Fruit fly (Drosophila melanogaster) whole organism, prepupa: ENCODE data around the gene TotM.
A peak's percentile ranks its signal among the peaks of the same experiment; 100 is the strongest.

Experiments
- Blimp-1 ChIP-seq: fragments of 200-800 bp; sonication (Bioruptor generic); optimal IDR thresholded peaks from 3 replicates; lab custom pipeline; 2017; ENCODE audit warnings: missing biosample characterization, missing genetic modification characterization, mild to moderate bottlenecking, moderate library complexity, missing genetic modification reagents
- CG10631 ChIP-seq: fragments of 200-800 bp; sonication (Bioruptor generic); optimal IDR thresholded peaks from 2 replicates; lab custom pipeline; 2016; ENCODE audit warnings: missing biosample characterization, missing genetic modification characterization
- CG10669 ChIP-seq: fragments of 200-800 bp; sonication (Bioruptor generic); optimal IDR thresholded peaks from 3 replicates; lab custom pipeline; 2018; ENCODE audit warnings: missing biosample characterization, mild to moderate bottlenecking, missing genetic modification characterization, moderate library complexity
- CG11294 ChIP-seq: fragments of 200-800 bp; sonication (Bioruptor generic); IDR thresholded peaks from 2 replicates; pipeline ENCODE4 v1.3.6; 2022; ENCODE audit warnings: missing biosample characterization, missing genetic modification characterization
- CG11762 ChIP-seq: fragments of 200-800 bp; sonication (Bioruptor generic); optimal IDR thresholded peaks from 3 replicates; lab custom pipeline; 2016; ENCODE audit warnings: missing biosample characterization, missing genetic modification characterization; ENCODE audit not compliant: insufficient read depth
- CG11902 ChIP-seq: fragments of 200-800 bp; sonication (Bioruptor generic); optimal IDR thresholded peaks from 3 replicates; lab custom pipeline; 2016; ENCODE audit warnings: missing biosample characterization, missing genetic modification characterization
- CG15336 ChIP-seq: fragments of 200-800 bp; sonication (Bioruptor generic); IDR thresholded peaks from 2 replicates; pipeline ENCODE4 v1.3.6; 2022; ENCODE audit warnings: missing biosample characterization, missing genetic modification characterization
- CG1621 ChIP-seq: fragments of 200-800 bp; sonication (Bioruptor generic); optimal IDR thresholded peaks from 3 replicates; lab custom pipeline; 2018; ENCODE audit warnings: missing biosample characterization, mild to moderate bottlenecking, missing genetic modification characterization
- CG3032 ChIP-seq: fragments of 200-800 bp; optimal IDR thresholded peaks from 2 replicates; lab custom pipeline; 2019; ENCODE audit warnings: missing biosample characterization, mild to moderate bottlenecking, missing genetic modification characterization, moderate library complexity
- CG31627 ChIP-seq: fragments of 200-800 bp; sonication (Bioruptor generic); optimal IDR thresholded peaks from 3 replicates; lab custom pipeline; 2016; ENCODE audit warnings: missing biosample characterization, missing genetic modification characterization
- CG32006 ChIP-seq: fragments of 200-800 bp; sonication (Bioruptor generic); optimal IDR thresholded peaks from 3 replicates; lab custom pipeline; 2017; ENCODE audit warnings: missing biosample characterization, mild to moderate bottlenecking, missing genetic modification characterization
- CG34406 ChIP-seq: fragments of 200-800 bp; sonication (Bioruptor generic); optimal IDR thresholded peaks from 3 replicates; lab custom pipeline; 2016; ENCODE audit warnings: missing biosample characterization, missing genetic modification characterization
- CG3919 ChIP-seq: fragments of 200-800 bp; sonication (Bioruptor generic); optimal IDR thresholded peaks from 3 replicates; lab custom pipeline; 2016; ENCODE audit warnings: missing biosample characterization, missing genetic modification characterization
- CG4318 ChIP-seq: fragments of 200-800 bp; sonication (Bioruptor generic); optimal IDR thresholded peaks from 3 replicates; lab custom pipeline; 2017; ENCODE audit warnings: missing biosample characterization, mild to moderate bottlenecking, missing genetic modification characterization
- CG6163 ChIP-seq: fragments of 200-800 bp; sonication (Bioruptor generic); IDR thresholded peaks from 3 replicates; pipeline ENCODE4 v1.3.6; 2022; ENCODE audit warnings: missing biosample characterization, missing genetic modification characterization
- CG6276 ChIP-seq: fragments of 200-800 bp; sonication (Bioruptor generic); optimal IDR thresholded peaks from 2 replicates; lab custom pipeline; 2017; ENCODE audit warnings: missing biosample characterization, mild to moderate bottlenecking, missing genetic modification characterization
- CG6792 ChIP-seq: fragments of 200-800 bp; sonication (Bioruptor generic); optimal IDR thresholded peaks from 3 replicates; lab custom pipeline; 2016; ENCODE audit warnings: missing biosample characterization, missing genetic modification characterization
- CG6808 ChIP-seq: fragments of 200-800 bp; sonication (Bioruptor generic); optimal IDR thresholded peaks from 3 replicates; lab custom pipeline; 2017; ENCODE audit warnings: missing biosample characterization, missing genetic modification characterization, mild to moderate bottlenecking, moderate library complexity, missing genetic modification reagents
- CG6854 ChIP-seq: fragments of 200-800 bp; sonication (Bioruptor generic); optimal IDR thresholded peaks from 2 replicates; lab custom pipeline; 2017; ENCODE audit warnings: missing biosample characterization, mild to moderate bottlenecking, missing genetic modification characterization
- CG7368 ChIP-seq: fragments of 200-800 bp; sonication (Bioruptor generic); optimal IDR thresholded peaks from 3 replicates; lab custom pipeline; 2016; ENCODE audit warnings: missing biosample characterization, missing genetic modification characterization
- CG8119 ChIP-seq: fragments of 200-800 bp; sonication (Bioruptor generic); IDR thresholded peaks from 3 replicates; pipeline ENCODE4 v1.3.6; 2022; ENCODE audit warnings: missing biosample characterization, missing genetic modification characterization
- CG8319 ChIP-seq: fragments of 200-800 bp; sonication (Bioruptor generic); optimal IDR thresholded peaks from 3 replicates; lab custom pipeline; 2016; ENCODE audit warnings: missing biosample characterization, missing genetic modification characterization
- CG8632 ChIP-seq: fragments of 200-800 bp; sonication (Bioruptor generic); optimal IDR thresholded peaks from 3 replicates; lab custom pipeline; 2016; ENCODE audit warnings: missing biosample characterization, missing genetic modification characterization
- CG9139 ChIP-seq: fragments of 200-800 bp; sonication (Bioruptor generic); optimal IDR thresholded peaks from 3 replicates; lab custom pipeline; 2017; ENCODE audit warnings: missing biosample characterization, mild to moderate bottlenecking, missing genetic modification characterization
- Eip78C ChIP-seq: fragments of 200-800 bp; sonication (Bioruptor generic); peaks from one replicate; lab custom pipeline; 2016; ENCODE audit warnings: missing biosample characterization, missing genetic modification characterization
- Ets21C ChIP-seq: fragments of 200-800 bp; sonication (Bioruptor generic); optimal IDR thresholded peaks from 3 replicates; lab custom pipeline; 2016; ENCODE audit warnings: missing biosample characterization, missing genetic modification characterization
- Ets96B ChIP-seq: fragments of 200-800 bp; optimal IDR thresholded peaks from 2 replicates; lab custom pipeline; 2019; ENCODE audit warnings: missing biosample characterization, mild to moderate bottlenecking, missing genetic modification characterization, moderate library complexity
- Gug ChIP-seq: fragments of 200-800 bp; sonication (Bioruptor generic); IDR thresholded peaks from 2 replicates; pipeline ENCODE4 v1.3.6; 2022; ENCODE audit warnings: missing biosample characterization, missing genetic modification characterization
- Hr38 ChIP-seq: sonication (Bioruptor generic); optimal IDR thresholded peaks from 2 replicates; lab custom pipeline; 2016; ENCODE audit warnings: missing biosample characterization, missing genetic modification characterization
- Hr4 ChIP-seq: fragments of 200-800 bp; sonication (Bioruptor generic); optimal IDR thresholded peaks from 3 replicates; lab custom pipeline; 2016; ENCODE audit warnings: missing biosample characterization, missing genetic modification characterization
- Lpt ChIP-seq: fragments of 200-800 bp; sonication (Bioruptor generic); optimal IDR thresholded peaks from 3 replicates; lab custom pipeline; 2016; ENCODE audit warnings: missing biosample characterization, missing genetic modification characterization
- OdsH ChIP-seq: fragments of 200-800 bp; sonication (Bioruptor generic); optimal IDR thresholded peaks from 3 replicates; lab custom pipeline; 2016; ENCODE audit warnings: missing biosample characterization, missing genetic modification characterization
- Sox102F ChIP-seq: fragments of 200-800 bp; sonication (Bioruptor generic); optimal IDR thresholded peaks from 2 replicates; lab custom pipeline; 2016; ENCODE audit warnings: missing biosample characterization, mild to moderate bottlenecking, missing genetic modification characterization
- Sox14 ChIP-seq: fragments of 200-800 bp; sonication (Bioruptor generic); optimal IDR thresholded peaks from 3 replicates; lab custom pipeline; 2016; ENCODE audit warnings: missing biosample characterization, missing genetic modification characterization
- Sox15 ChIP-seq: fragments of 200-800 bp; sonication (Bioruptor generic); optimal IDR thresholded peaks from 3 replicates; lab custom pipeline; 2016; ENCODE audit warnings: missing biosample characterization, missing genetic modification characterization
- achi ChIP-seq: fragments of 200-800 bp; sonication (Bioruptor generic); optimal IDR thresholded peaks from 3 replicates; lab custom pipeline; 2016; ENCODE audit warnings: missing biosample characterization, missing genetic modification characterization
- dac ChIP-seq: fragments of 200-800 bp; sonication (Bioruptor generic); optimal IDR thresholded peaks from 2 replicates; lab custom pipeline; 2017; ENCODE audit warnings: missing biosample characterization, mild to moderate bottlenecking, missing genetic modification characterization
- dsx ChIP-seq: fragments of 200-800 bp; optimal IDR thresholded peaks from 3 replicates; lab custom pipeline; 2019; ENCODE audit warnings: missing biosample characterization, mild to moderate bottlenecking, missing genetic modification characterization, moderate library complexity; ENCODE audit not compliant: poor library complexity, severe bottlenecking
- eg ChIP-seq: fragments of 200-800 bp; sonication (Bioruptor generic); IDR thresholded peaks from 3 replicates; pipeline ENCODE4 v1.3.6; 2022; ENCODE audit warnings: missing biosample characterization, missing genetic modification characterization
- esn ChIP-seq: fragments of 200-800 bp; sonication (Bioruptor generic); optimal IDR thresholded peaks from 2 replicates; lab custom pipeline; 2016; ENCODE audit warnings: missing biosample characterization, mild to moderate bottlenecking, missing genetic modification characterization, moderate library complexity
- fd85E ChIP-seq: fragments of 200-800 bp; sonication (Bioruptor generic); optimal IDR thresholded peaks from 3 replicates; lab custom pipeline; 2016; ENCODE audit warnings: missing biosample characterization, missing genetic modification characterization
- net ChIP-seq: fragments of 200-800 bp; sonication (Bioruptor generic); optimal IDR thresholded peaks from 3 replicates; lab custom pipeline; 2016; ENCODE audit warnings: missing biosample characterization, missing genetic modification characterization
- pdm3 ChIP-seq: fragments of 200-800 bp; sonication (Bioruptor generic); optimal IDR thresholded peaks from 3 replicates; lab custom pipeline; 2016; ENCODE audit warnings: missing biosample characterization, missing genetic modification characterization
- salr ChIP-seq, 2 experiments: fragments of 200-800 bp; sonication (Bioruptor generic); optimal IDR thresholded peaks; 3 replicates each; lab custom pipeline; 2016 to 2018; ENCODE audit warnings: missing biosample characterization in 2 of 2, missing genetic modification characterization in 2 of 2, mild to moderate bottlenecking in 1 of 2
- spab ChIP-seq: fragments of 200-800 bp; sonication (Bioruptor generic); optimal IDR thresholded peaks from 2 replicates; lab custom pipeline; 2017; ENCODE audit warnings: missing biosample characterization, mild to moderate bottlenecking, missing genetic modification characterization, missing genetic modification reagents
- ss ChIP-seq, 2 experiments: fragments of 200-800 bp; sonication (Bioruptor generic); optimal IDR thresholded peaks; 2 replicates in 1 of 2; 3 replicates in 1 of 2; lab custom pipeline; 2017 to 2018; ENCODE audit warnings: mild to moderate bottlenecking in 2 of 2, missing biosample characterization in 2 of 2, missing genetic modification characterization in 2 of 2, moderate library complexity in 1 of 2
- svp ChIP-seq: fragments of 200-800 bp; sonication (Bioruptor generic); peaks from one replicate; lab custom pipeline; 2016; ENCODE audit warnings: missing biosample characterization, missing genetic modification characterization
- topi ChIP-seq: fragments of 200-800 bp; sonication (Bioruptor generic); optimal IDR thresholded peaks from 3 replicates; lab custom pipeline; 2016; ENCODE audit warnings: missing biosample characterization, missing genetic modification characterization
- vri ChIP-seq: fragments of 200-800 bp; sonication (Bioruptor generic); optimal IDR thresholded peaks from 3 replicates; lab custom pipeline; 2016; ENCODE audit warnings: missing biosample characterization, mild to moderate bottlenecking, missing genetic modification characterization

Gene TotM

dm6 chr2L:5289921-5290320 lies 39.7 kb upstream of the TotM start (continued):
- no peak for TF ChIP-seq Ets21C
- TF ChIP-seq dsx (GFP tag; lab: Kevin White, UChicago): peak; percentile 82
- peak; percentile 82 for TF ChIP-seq CG10669 (GFP tag; lab: Kevin White, UChicago)
- TF ChIP-seq CG8119: peak; percentile 31; the same call in 1 of the 3 replicates
- TF ChIP-seq vri (GFP tag; lab: Kevin White, UChicago): no peak
- TF ChIP-seq CG6163: peak; percentile 63; the same call in 1 of the 3 replicates
- peak; percentile 87 for TF ChIP-seq Ets96B
- peak; percentile 36 for TF ChIP-seq Sox15 (GFP tag; lab: Kevin White, UChicago)
- TF ChIP-seq CG6854 (GFP tag; lab: Kevin White, UChicago): no peak
- peak; percentile 80 to 84 for TF ChIP-seq ss (GFP tag; optimal IDR thresholded peaks at IDR 0.05; lab: Kevin White, UChicago)
- peak; percentile 69 for TF ChIP-seq CG34406 (GFP tag; lab: Kevin White, UChicago)
- TF ChIP-seq Eip78C (GFP tag; lab: Kevin White, UChicago): peak; percentile 92
- TF ChIP-seq CG11762 (GFP tag; lab: Kevin White, UChicago): peak; percentile 22
- TF ChIP-seq CG6276: no peak
- peak; percentile 72 for TF ChIP-seq CG10631
- peak; percentile 79 for TF ChIP-seq OdsH
- TF ChIP-seq CG4318 (GFP tag; lab: Kevin White, UChicago): peak; percentile 26
- peak; percentile 69 for TF ChIP-seq CG3919 (GFP tag; lab: Kevin White, UChicago)
- TF ChIP-seq Hr38 (GFP tag; lab: Kevin White, UChicago): no peak
- peak; percentile 72 for TF ChIP-seq CG8632 (GFP tag; lab: Kevin White, UChicago)
- TF ChIP-seq CG6792 (GFP tag; lab: Kevin White, UChicago): peak; percentile 60
- peak; percentile 41 for TF ChIP-seq topi

- TF ChIP-seq CG10669 (GFP tag; lab: Kevin White, UChicago) (peak; percentile 46), CG1621 (tag; lab: Kevin White, UChicago) (no peak), CG9139 (GFP tag; lab: Kevin White, UChicago) (no peak), Sox14 (GFP tag; lab: Kevin White, UChicago) (no peak), spab (GFP tag; lab: Kevin White, UChicago) (no peak), fd85E (GFP tag; lab: Kevin White, UChicago) (no peak), Sox15 (GFP tag; lab: Kevin White, UChicago) (no peak), CG6808 (GFP tag; lab: Kevin White, UChicago) (no peak), svp (no peak), CG6276 (no peak), Blimp-1 (no peak), CG31627 (peak; percentile 38), CG15336 (no peak), CG32006 (no peak), Sox102F (peak; percentile 9), net (GFP tag; lab: Kevin White, UChicago) (no peak), CG7368 (GFP tag; lab: Kevin White, UChicago) (no peak), CG8632 (GFP tag; lab: Kevin White, UChicago) (peak; percentile 16), CG11902 (no peak), Ets96B (no peak), CG11294 (GFP tag; lab: Robert Waterston, UW) (no peak), Eip78C (GFP tag; lab: Kevin White, UChicago) (peak; percentile 68), esn (GFP tag; lab: Kevin White, UChicago) (no peak), achi (GFP tag; lab: Kevin White, UChicago) (no peak), CG8119 (no peak), Lpt (no peak), dac (GFP tag; lab: Kevin White, UChicago) (no peak), CG10631 (peak; percentile 15), Hr38 (GFP tag; lab: Kevin White, UChicago) (no peak), salr (GFP tag; optimal IDR thresholded peaks at IDR 0.05; lab: Kevin White, UChicago) (no peak), vri (GFP tag; lab: Kevin White, UChicago) (no peak), CG8319 (GFP tag; lab: Kevin White, UChicago) (no peak), CG3032 (tag; lab: Kevin White, UChicago) (peak; percentile 12), Hr4 (GFP tag; lab: Kevin White, UChicago) (no peak), CG3919 (GFP tag; lab: Kevin White, UChicago) (no peak), CG6792 (GFP tag; lab: Kevin White, UChicago) (no peak), CG6163 (no peak), pdm3 (peak; percentile 10), eg (no peak), Gug (no peak)
These were observed 39.1 kb upstream of the TotM start for dm6 chr2L:5290530-5290929.
